Worm (Caenorhabditis elegans) whole organism, L4 larva: ENCODE results near the gene W06H8.6.

ENCODE experiments used
- D1046.2 ChIP-seq: fragments of 200-800 bp; sonication (Bioruptor generic); IDR thresholded peaks from 2 replicates; pipeline ENCODE4 v1.3.6; 2022; ENCODE audit warnings: missing genetic modification characterization, missing compliant biosample characterization
- F26F4.8 ChIP-seq: fragments of 200-800 bp; sonication (Bioruptor generic); conservative IDR thresholded peaks from 2 replicates; pipeline ENCODE4 v1.3.6; 2022; ENCODE audit warnings: missing genetic modification characterization, missing compliant biosample characterization
- F37D6.2 ChIP-seq: sonication (generic microtip); optimal IDR thresholded peaks from 2 replicates; lab custom pipeline; 2016; ENCODE audit warnings: mild to moderate bottlenecking, missing genetic modification characterization, missing compliant biosample characterization
- F49E8.2 ChIP-seq: sonication (generic microtip); optimal IDR thresholded peaks from 2 replicates; lab custom pipeline; 2016; ENCODE audit warnings: missing compliant biosample characterization, mild to moderate bottlenecking, missing genetic modification characterization, borderline replicate concordance
- T20F7.1 ChIP-seq: fragments of 200-800 bp; sonication (Bioruptor generic); optimal IDR thresholded peaks from 2 replicates; lab custom pipeline; 2018; ENCODE audit warnings: mild to moderate bottlenecking, missing genetic modification characterization, missing compliant biosample characterization
- T26A8.4 ChIP-seq: fragments of 200-800 bp; sonication (Bioruptor generic); IDR thresholded peaks from 2 replicates; pipeline ENCODE4 v1.3.6; 2022; ENCODE audit warnings: missing genetic modification characterization, missing compliant biosample characterization
- Y75B8A.6 ChIP-seq: fragments of 200-800 bp; sonication (Bioruptor generic); IDR thresholded peaks from 2 replicates; pipeline ENCODE4 v1.3.6; 2022; ENCODE audit warnings: missing genetic modification reagents, missing genetic modification characterization, missing compliant biosample characterization
- ZK337.2 ChIP-seq: fragments of 200-800 bp; sonication (Bioruptor generic); IDR thresholded peaks from 2 replicates; pipeline ENCODE4 v1.3.6; 2022; ENCODE audit warnings: missing genetic modification reagents, missing genetic modification characterization, missing compliant biosample characterization
- ZK546.5 ChIP-seq, 2 experiments: sonication (generic microtip); optimal IDR thresholded peaks; 2 replicates each; lab custom pipeline; 2017; ENCODE audit warnings: missing biosample characterization in 2 of 2, missing genetic modification characterization in 2 of 2
- aha-1 ChIP-seq: fragments of 150-350 bp; peaks from one replicate; lab custom pipeline; 2014; ENCODE audit warnings: missing biosample characterization, missing genetic modification characterization
- aly-2 ChIP-seq: sonication (generic microtip); optimal IDR thresholded peaks from 2 replicates; lab custom pipeline; 2018; ENCODE audit warnings: missing biosample characterization, missing genetic modification characterization
- ama-1 ChIP-seq: fragments of 150-350 bp; optimal IDR thresholded peaks from 2 replicates; lab custom pipeline; 2014; ENCODE audit warnings: inconsistent platforms, mixed read lengths
- attf-4 ChIP-seq: sonication (generic microtip); optimal IDR thresholded peaks from 3 replicates; lab custom pipeline; 2017; ENCODE audit warnings: missing biosample characterization, missing genetic modification characterization
- ceh-32 ChIP-seq: sonication (generic microtip); optimal IDR thresholded peaks from 2 replicates; lab custom pipeline; 2016; ENCODE audit warnings: mild to moderate bottlenecking, missing genetic modification characterization, missing compliant biosample characterization; ENCODE audit not compliant: poor library complexity
- ceh-82 ChIP-seq: sonication (generic microtip); optimal IDR thresholded peaks from 2 replicates; lab custom pipeline; 2017; ENCODE audit warnings: missing biosample characterization, missing genetic modification characterization
- cey-2 ChIP-seq: sonication (generic microtip); optimal IDR thresholded peaks from 3 replicates; lab custom pipeline; 2017; ENCODE audit warnings: missing genetic modification characterization, mild to moderate bottlenecking, missing compliant biosample characterization, antibody characterized with exemption, borderline replicate concordance; ENCODE audit not compliant: insufficient read depth
- daf-16 ChIP-seq, 3 experiments: sonication (generic microtip); optimal IDR thresholded peaks; 2 replicates each; lab custom pipeline; 2016 to 2017; ENCODE audit warnings: missing genetic modification characterization in 3 of 3, missing genetic modification reagents in 3 of 3, mild to moderate bottlenecking in 2 of 3, missing compliant biosample characterization in 2 of 3, missing biosample characterization in 1 of 3, moderate library complexity in 1 of 3
- dmd-9 ChIP-seq: fragments of 200-800 bp; sonication (Bioruptor generic); IDR thresholded peaks from 2 replicates; pipeline ENCODE4 v1.3.6; 2022; ENCODE audit warnings: missing genetic modification reagents, missing genetic modification characterization, missing compliant biosample characterization
- egl-43 ChIP-seq: fragments of 200-800 bp; sonication (Bioruptor generic); IDR thresholded peaks from 2 replicates; pipeline ENCODE4 v1.3.6; 2022; ENCODE audit warnings: missing genetic modification reagents, missing genetic modification characterization, missing compliant biosample characterization
- fkh-10 ChIP-seq: fragments of 150-350 bp; optimal IDR thresholded peaks from 2 replicates; lab custom pipeline; 2014; ENCODE audit warnings: missing biosample characterization, missing genetic modification reagents, missing genetic modification characterization
- fos-1 ChIP-seq: fragments of 150-350 bp; optimal IDR thresholded peaks from 2 replicates; lab custom pipeline; 2014; ENCODE audit warnings: missing biosample characterization, missing genetic modification characterization
- hlh-11 ChIP-seq: fragments of 200-800 bp; sonication (Bioruptor generic); optimal IDR thresholded peaks from 2 replicates; lab custom pipeline; 2018; ENCODE audit warnings: mild to moderate bottlenecking, missing genetic modification characterization, missing compliant biosample characterization
- hmg-1.1 ChIP-seq: fragments of 200-800 bp; sonication (Bioruptor generic); IDR thresholded peaks from 2 replicates; pipeline ENCODE4 v1.3.6; 2022; ENCODE audit warnings: missing genetic modification reagents, missing genetic modification characterization, missing compliant biosample characterization
- lin-1 ChIP-seq: fragments of 200-800 bp; sonication (Bioruptor generic); IDR thresholded peaks from 2 replicates; pipeline ENCODE4 v1.3.6; 2022; ENCODE audit warnings: missing genetic modification reagents, missing genetic modification characterization, missing compliant biosample characterization
- lin-39 ChIP-seq: fragments of 150-350 bp; optimal IDR thresholded peaks from 2 replicates; lab custom pipeline; 2014; ENCODE audit warnings: missing biosample characterization, missing genetic modification reagents, missing genetic modification characterization
- madf-5 ChIP-seq, 2 experiments: fragments of 200-800 bp; sonication (Bioruptor generic); IDR thresholded peaks; 2 replicates each; pipeline ENCODE4 v1.3.6; 2022; ENCODE audit warnings: missing compliant biosample characterization in 2 of 2, missing genetic modification characterization in 2 of 2
- madf-9 ChIP-seq: fragments of 200-800 bp; sonication (Bioruptor generic); conservative IDR thresholded peaks from 2 replicates; pipeline ENCODE4 v1.3.6; 2022; ENCODE audit warnings: missing genetic modification reagents, missing genetic modification characterization, missing compliant biosample characterization
- mep-1 ChIP-seq: fragments of 150-350 bp; sonication (generic microtip); optimal IDR thresholded peaks from 3 replicates; lab custom pipeline; 2014; ENCODE audit warnings: missing biosample characterization, missing genetic modification characterization
- mxl-3 ChIP-seq: fragments of 200-800 bp; sonication (Bioruptor generic); optimal IDR thresholded peaks from 2 replicates; lab custom pipeline; 2018; ENCODE audit warnings: mild to moderate bottlenecking, missing genetic modification characterization, missing compliant biosample characterization
- nhr-111 ChIP-seq: fragments of 200-800 bp; sonication (Bioruptor generic); optimal IDR thresholded peaks from 2 replicates; lab custom pipeline; 2018; ENCODE audit warnings: mild to moderate bottlenecking, missing genetic modification characterization, missing compliant biosample characterization
- nhr-25 ChIP-seq: sonication (generic microtip); optimal IDR thresholded peaks from 2 replicates; lab custom pipeline; 2017; ENCODE audit warnings: missing genetic modification characterization, mild to moderate bottlenecking, missing compliant biosample characterization, antibody characterized with exemption, moderate library complexity, borderline replicate concordance; ENCODE audit not compliant: insufficient read depth
- nhr-28 ChIP-seq: fragments of 150-350 bp; optimal IDR thresholded peaks from 2 replicates; lab custom pipeline; 2014; ENCODE audit warnings: missing biosample characterization, missing genetic modification characterization
- nhr-41 ChIP-seq: fragments of 200-800 bp; sonication (Bioruptor generic); IDR thresholded peaks from 2 replicates; pipeline ENCODE4 v1.3.6; 2022; ENCODE audit warnings: missing genetic modification reagents, missing genetic modification characterization, missing compliant biosample characterization
- nhr-76 ChIP-seq: fragments of 150-350 bp; optimal IDR thresholded peaks from 2 replicates; lab custom pipeline; 2014; ENCODE audit warnings: missing biosample characterization, missing genetic modification characterization
- nhr-77 ChIP-seq: fragments of 150-350 bp; optimal IDR thresholded peaks from 2 replicates; lab custom pipeline; 2014; ENCODE audit warnings: missing biosample characterization, missing genetic modification characterization
- saeg-2 ChIP-seq: fragments of 200-800 bp; sonication (Bioruptor generic); IDR thresholded peaks from 2 replicates; pipeline ENCODE4 v1.3.6; 2022; ENCODE audit warnings: missing genetic modification reagents, missing genetic modification characterization, missing compliant biosample characterization
- set-16 ChIP-seq: fragments of 200-800 bp; sonication (Bioruptor generic); IDR thresholded peaks from 2 replicates; pipeline ENCODE4 v1.3.6; 2022; ENCODE audit warnings: missing genetic modification reagents, missing genetic modification characterization, missing compliant biosample characterization
- snpc-1.2 ChIP-seq: fragments of 200-800 bp; sonication (Bioruptor generic); IDR thresholded peaks from 2 replicates; pipeline ENCODE4 v1.3.6; 2022; ENCODE audit warnings: missing genetic modification reagents, missing genetic modification characterization, missing compliant biosample characterization
- snpc-4 ChIP-seq: fragments of 150-350 bp; optimal IDR thresholded peaks from 2 replicates; lab custom pipeline; 2014; ENCODE audit warnings: missing biosample characterization, missing genetic modification characterization
- spr-1 ChIP-seq: sonication (generic microtip); optimal IDR thresholded peaks from 2 replicates; lab custom pipeline; 2016; ENCODE audit warnings: mild to moderate bottlenecking, missing genetic modification characterization, missing compliant biosample characterization
- unc-62 ChIP-seq, 3 experiments: fragments of 150-350 bp in 1 of 3; sonication (generic microtip); optimal IDR thresholded peaks in 2 of 3; peaks in 1 of 3; 1 replicate in 1 of 3; 2 replicates in 2 of 3; lab custom pipeline; 2014 to 2017; ENCODE audit warnings: missing biosample characterization in 3 of 3, missing genetic modification characterization in 3 of 3, missing genetic modification reagents in 3 of 3, missing genotype in 1 of 3
- vab-7 ChIP-seq: fragments of 200-800 bp; sonication (Bioruptor generic); IDR thresholded peaks from 2 replicates; pipeline ENCODE4 v1.3.6; 2022; ENCODE audit warnings: missing genetic modification reagents, missing genetic modification characterization, missing compliant biosample characterization
- zfp-3 ChIP-seq: fragments of 200-800 bp; sonication (Bioruptor generic); conservative IDR thresholded peaks from 2 replicates; pipeline ENCODE4 v1.3.6; 2022; ENCODE audit warnings: missing genetic modification reagents, missing genetic modification characterization, missing compliant biosample characterization

W06H8.6 gene

DNA sequence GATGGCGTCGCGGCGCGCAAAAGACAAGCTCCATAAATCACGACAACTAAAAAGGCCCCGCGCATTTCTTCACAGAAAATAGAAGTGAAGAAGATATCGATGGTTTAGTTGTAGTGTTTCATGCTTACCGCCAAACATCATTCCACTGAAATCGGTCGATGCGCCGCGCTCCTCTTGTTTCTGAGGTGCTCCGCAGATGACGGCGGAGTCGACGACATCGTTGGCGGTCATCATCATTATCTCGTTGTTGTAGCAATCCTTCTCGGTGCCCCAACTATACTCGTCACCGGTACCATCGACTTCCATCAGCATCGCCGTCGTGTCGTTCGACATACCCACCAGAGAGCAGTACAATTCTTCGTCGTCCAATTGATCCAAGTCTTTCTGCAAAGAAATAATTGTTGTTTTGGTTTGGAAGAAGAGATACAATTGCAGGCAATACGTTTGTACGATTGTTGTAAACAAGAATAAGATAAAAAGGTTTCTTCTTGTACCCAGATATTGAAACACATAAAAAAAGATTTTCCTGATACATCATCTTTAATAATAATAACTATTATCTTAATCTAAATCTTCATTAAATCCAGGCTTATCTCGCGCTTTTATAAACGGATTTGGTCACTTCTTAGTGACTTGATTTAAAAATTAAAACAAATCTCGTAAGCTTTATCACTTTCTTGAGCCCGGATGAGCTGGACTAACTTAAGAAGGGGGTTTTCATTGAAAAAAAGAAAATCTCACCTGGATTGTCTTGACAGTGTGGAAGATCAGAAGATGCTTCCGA is 873 bp downstream of the W06H8.6 start (continued):
- TF ChIP-seq aha-1 (tag; lab: Kevin White, UChicago) (no peak), zfp-3 (GFP tag; lab: Robert Waterston, UW) (peak; percentile 21; the same call in 1 of the 2 replicates), lin-39 (no peak), madf-5 (GFP tag; IDR thresholded peaks at IDR 0.05; lab: Robert Waterston, UW) (no peak), F26F4.8 (GFP tag; lab: Robert Waterston, UW) (no peak), Y75B8A.6 (GFP tag; lab: Robert Waterston, UW) (no peak), fos-1 (no peak), T26A8.4 (peak; percentile 45), F49E8.2 (tag; lab: Kevin White, UChicago) (no peak), nhr-41 (GFP tag; lab: Robert Waterston, UW) (no peak), nhr-28 (tag; lab: Kevin White, UChicago) (no peak), D1046.2 (GFP tag; lab: Robert Waterston, UW) (no peak), hmg-1.1 (GFP tag; lab: Robert Waterston, UW) (no peak), nhr-77 (tag; lab: Kevin White, UChicago) (no peak), saeg-2 (GFP tag; lab: Robert Waterston, UW) (no peak), spr-1 (tag; lab: Kevin White, UChicago) (no peak), set-16 (peak; percentile 39; the same call in 1 of the 2 replicates), ZK546.5 (tag; optimal IDR thresholded peaks at IDR 0.05; lab: Kevin White, UChicago) (no peak), unc-62 (GFP tag; optimal IDR thresholded peaks at IDR 0.05 in 1 of 2; lab: Kevin White, UChicago) (no peak), unc-62 (tag; optimal IDR thresholded peaks at IDR 0.05; lab: Kevin White, UChicago) (no peak), F37D6.2 (tag; lab: Kevin White, UChicago) (no peak), nhr-25 (tag; lab: Kevin White, UChicago) (no peak), nhr-111 (no peak), mxl-3 (GFP tag; lab: Kevin White, UChicago) (no peak), ama-1 (lab: Kevin White, UChicago) (no peak), dmd-9 (no peak), ZK337.2 (GFP tag; lab: Robert Waterston, UW) (no peak), lin-1 (GFP tag; lab: Robert Waterston, UW) (no peak), daf-16 (GFP tag; optimal IDR thresholded peaks at IDR 0.05; lab: Kevin White, UChicago) (peak in 1 of 2 experiments; percentile 8), daf-16 (tag; optimal IDR thresholded peaks at IDR 0.05; lab: Kevin White, UChicago) (peak; percentile 24), T20F7.1 (GFP tag; lab: Kevin White, UChicago) (peak; percentile 15), ceh-82 (tag; lab: Kevin White, UChicago) (no peak), vab-7 (GFP tag; lab: Robert Waterston, UW) (no peak), mep-1 (peak; percentile 5), nhr-76 (no peak), cey-2 (tag; lab: Kevin White, UChicago) (no peak), madf-9 (GFP tag; lab: Robert Waterston, UW) (peak; percentile 55; the same call in 1 of the 2 replicates), aly-2 (no peak), snpc-4 (tag; lab: Kevin White, UChicago) (no peak), attf-4 (tag; lab: Kevin White, UChicago) (no peak), ceh-32 (tag; lab: Kevin White, UChicago) (no peak), egl-43 (peak; percentile 70; the same call in 1 of the 2 replicates), hlh-11 (tag; lab: Kevin White, UChicago) (peak; percentile 5), snpc-1.2 (GFP tag; lab: Robert Waterston, UW) (peak; percentile 33; the same call in 1 of the 2 replicates), fkh-10 (GFP tag; lab: Kevin White, UChicago) (no peak)
